Worm (Caenorhabditis elegans): Measurements from ENCODE around the gene Y82E9BR.18.
A peak's percentile ranks its signal among the peaks of the same experiment; 100 is the strongest.

- no peak for TF ChIP-seq dve-1 (tag; optimal IDR thresholded peaks at IDR 0.05)
- TF ChIP-seq nfya-1 (tag; optimal IDR thresholded peaks at IDR 0.05): peak; percentile 18
- TF ChIP-seq dmd-4 (tag; optimal IDR thresholded peaks at IDR 0.05; ENCODE audit: borderline replicate concordance): no peak
- no peak for TF ChIP-seq ama-1 (optimal IDR thresholded peaks at IDR 0.05)
- no peak for TF ChIP-seq unc-86 (tag; optimal IDR thresholded peaks at IDR 0.05)
- TF ChIP-seq unc-3 (GFP tag; conservative IDR thresholded peaks at IDR 0.05): no peak
- no peak for TF ChIP-seq unc-3 (tag; optimal IDR thresholded peaks at IDR 0.05)
- no peak for TF ChIP-seq pqm-1 (tag; optimal IDR thresholded peaks at IDR 0.05)
- TF ChIP-seq Y22D7AL.16 (tag; optimal IDR thresholded peaks at IDR 0.05): no peak
- no peak for TF ChIP-seq pha-4 (tag; optimal IDR thresholded peaks at IDR 0.05)
- no peak for TF ChIP-seq npax-4 (tag; optimal IDR thresholded peaks at IDR 0.05)
- peak; percentile 54 for TF ChIP-seq ref-2 (tag; optimal IDR thresholded peaks at IDR 0.05)
- no peak for TF ChIP-seq sdc-2 (tag; optimal IDR thresholded peaks at IDR 0.05)
These were observed 53.3 kb downstream of the Y82E9BR.18 start for ce11 chrIII:1429920-1430437.

Data from whole organism, late embryonic.